Fruit fly (Drosophila melanogaster) whole organism, embryonic: ENCODE data around the gene CG15923.

Experiments
- Atf6 ChIP-seq: fragments of 200-800 bp; sonication (Bioruptor generic); IDR thresholded peaks from 2 replicates; pipeline ENCODE4 v1.3.6; 2022; ENCODE audit warnings: missing biosample characterization, missing genetic modification characterization
- CG12104 ChIP-seq: fragments of 200-800 bp; sonication (Bioruptor generic); optimal IDR thresholded peaks from 3 replicates; lab custom pipeline; 2016; ENCODE audit warnings: missing biosample characterization, missing genetic modification characterization
- CG12155 ChIP-seq: fragments of 200-800 bp; sonication (Bioruptor generic); optimal IDR thresholded peaks from 3 replicates; lab custom pipeline; 2016; ENCODE audit warnings: missing biosample characterization, missing genetic modification characterization
- CG16813 ChIP-seq: fragments of 200-800 bp; sonication (Bioruptor generic); IDR thresholded peaks from 3 replicates; pipeline ENCODE4 v1.3.6; 2022; ENCODE audit warnings: missing biosample characterization, missing genetic modification characterization; ENCODE audit not compliant: partially characterized antibody
- CG17385 ChIP-seq: fragments of 200-800 bp; sonication (Bioruptor generic); optimal IDR thresholded peaks from 3 replicates; lab custom pipeline; 2018; ENCODE audit warnings: missing biosample characterization, mild to moderate bottlenecking, missing genetic modification characterization
- CG18619 ChIP-seq: fragments of 200-800 bp; sonication (Bioruptor generic); optimal IDR thresholded peaks from 3 replicates; lab custom pipeline; 2017; ENCODE audit warnings: missing biosample characterization, mild to moderate bottlenecking, missing genetic modification characterization
- CG18764 ChIP-seq: fragments of 200-800 bp; sonication (Bioruptor generic); optimal IDR thresholded peaks from 3 replicates; lab custom pipeline; 2016; ENCODE audit warnings: missing biosample characterization, missing genetic modification characterization
- CG2120 ChIP-seq: fragments of 200-800 bp; sonication (Bioruptor generic); optimal IDR thresholded peaks from 3 replicates; lab custom pipeline; 2016; ENCODE audit warnings: missing biosample characterization, missing genetic modification characterization
- CG2712 ChIP-seq: fragments of 200-800 bp; optimal IDR thresholded peaks from 3 replicates; lab custom pipeline; 2019; ENCODE audit warnings: missing biosample characterization, mild to moderate bottlenecking, missing genetic modification characterization, moderate library complexity
- CG42726 ChIP-seq: fragments of 200-800 bp; sonication (Bioruptor generic); IDR thresholded peaks from 2 replicates; pipeline ENCODE4 v1.3.6; 2022; ENCODE audit warnings: missing biosample characterization, missing genetic modification characterization; ENCODE audit not compliant: partially characterized antibody
- CG6254 ChIP-seq: fragments of 200-800 bp; sonication (Bioruptor generic); optimal IDR thresholded peaks from 3 replicates; lab custom pipeline; 2017; ENCODE audit warnings: mild to moderate bottlenecking, missing biosample characterization, missing genetic modification reagents, missing genetic modification characterization
- CG7839 ChIP-seq: fragments of 200-800 bp; sonication (Bioruptor generic); optimal IDR thresholded peaks from 3 replicates; lab custom pipeline; 2018; ENCODE audit warnings: missing biosample characterization, mild to moderate bottlenecking, missing genetic modification characterization, moderate library complexity
- CG7987 ChIP-seq: fragments of 200-800 bp; sonication (Bioruptor generic); optimal IDR thresholded peaks from 2 replicates; lab custom pipeline; 2018; ENCODE audit warnings: missing biosample characterization, mild to moderate bottlenecking, missing genetic modification characterization, moderate library complexity
- CG8478 ChIP-seq: fragments of >200 bp; optimal IDR thresholded peaks from 2 replicates; lab custom pipeline; 2018
- CG8924 ChIP-seq: fragments of 200-800 bp; optimal IDR thresholded peaks from 3 replicates; lab custom pipeline; 2019; ENCODE audit warnings: missing biosample characterization, mild to moderate bottlenecking, missing genetic modification characterization, moderate library complexity
- CG9437 ChIP-seq: fragments of 200-800 bp; sonication (Bioruptor generic); optimal IDR thresholded peaks from 2 replicates; lab custom pipeline; 2018; ENCODE audit warnings: missing biosample characterization, mild to moderate bottlenecking, missing genetic modification characterization
- Ets65A ChIP-seq: fragments of 200-800 bp; sonication (Bioruptor generic); peaks from one replicate; lab custom pipeline; 2016; ENCODE audit warnings: missing biosample characterization, missing genetic modification characterization
- HLHmδ ChIP-seq: fragments of 200-800 bp; sonication (Bioruptor generic); optimal IDR thresholded peaks from 2 replicates; lab custom pipeline; 2018; ENCODE audit warnings: missing biosample characterization, mild to moderate bottlenecking, missing genetic modification characterization, moderate library complexity
- Lhr ChIP-seq: fragments of 200-800 bp; sonication (Bioruptor generic); optimal IDR thresholded peaks from 3 replicates; lab custom pipeline; 2017; ENCODE audit warnings: mild to moderate bottlenecking, missing biosample characterization, missing genetic modification reagents, missing genetic modification characterization
- NC2α ChIP-seq: fragments of 200-800 bp; sonication (Bioruptor generic); optimal IDR thresholded peaks from 2 replicates; lab custom pipeline; 2016; ENCODE audit warnings: missing biosample characterization, missing genetic modification characterization
- Taf1 ChIP-seq: fragments of 200-800 bp; sonication (Bioruptor generic); IDR thresholded peaks from 2 replicates; pipeline ENCODE4 v1.3.6; 2022; ENCODE audit warnings: missing biosample characterization, missing genetic modification characterization
- Trl ChIP-seq, 3 experiments: fragments of >200 bp in 2 of 3; fragments of 200-800 bp in 1 of 3; sonication (Bioruptor generic) in 1 of 3; optimal IDR thresholded peaks; 2 replicates in 1 of 3; 3 replicates in 2 of 3; lab custom pipeline; 2016 to 2017; ENCODE audit warnings: missing biosample characterization in 1 of 3, missing genetic modification characterization in 1 of 3
- Xbp1 ChIP-seq: fragments of 200-800 bp; sonication (Bioruptor generic); optimal IDR thresholded peaks from 3 replicates; lab custom pipeline; 2016; ENCODE audit warnings: missing biosample characterization, mild to moderate bottlenecking, missing genetic modification characterization
- ac ChIP-seq: fragments of 200-800 bp; sonication (Bioruptor generic); optimal IDR thresholded peaks from 3 replicates; lab custom pipeline; 2017; ENCODE audit warnings: missing biosample characterization, mild to moderate bottlenecking, missing genetic modification characterization
- ase ChIP-seq: fragments of 200-800 bp; sonication (Bioruptor generic); IDR thresholded peaks from 3 replicates; pipeline ENCODE4 v1.3.6; 2022; ENCODE audit warnings: missing biosample characterization, missing genetic modification characterization
- bsh ChIP-seq, 2 experiments: fragments of 200-800 bp; sonication (Bioruptor generic); optimal IDR thresholded peaks; 2 replicates each; lab custom pipeline; 2017 to 2018; ENCODE audit warnings: mild to moderate bottlenecking in 2 of 2, missing biosample characterization in 2 of 2, missing genetic modification characterization in 2 of 2, moderate library complexity in 1 of 2
- dm ChIP-seq: fragments of 200-800 bp; sonication (Bioruptor generic); optimal IDR thresholded peaks from 3 replicates; lab custom pipeline; 2016; ENCODE audit warnings: missing biosample characterization, missing genetic modification characterization
- gcm ChIP-seq: fragments of 200-800 bp; sonication (Bioruptor generic); optimal IDR thresholded peaks from 2 replicates; lab custom pipeline; 2019; ENCODE audit warnings: missing biosample characterization, mild to moderate bottlenecking, missing genetic modification characterization, moderate library complexity
- ken ChIP-seq: fragments of 200-800 bp; sonication (Bioruptor generic); IDR thresholded peaks from 3 replicates; pipeline ENCODE4 v1.3.6; 2022; ENCODE audit warnings: missing biosample characterization, missing genetic modification characterization
- knrl ChIP-seq: fragments of 200-800 bp; sonication (Bioruptor generic); IDR thresholded peaks from 3 replicates; pipeline ENCODE4 v1.3.6; 2022; ENCODE audit warnings: missing biosample characterization, missing genetic modification characterization; ENCODE audit not compliant: partially characterized antibody
- mam ChIP-seq: fragments of 200-800 bp; sonication (Bioruptor generic); optimal IDR thresholded peaks from 3 replicates; lab custom pipeline; 2016; ENCODE audit warnings: missing biosample characterization, missing genetic modification characterization
- nerfin-1 ChIP-seq: fragments of 200-800 bp; sonication (Bioruptor generic); optimal IDR thresholded peaks from 3 replicates; lab custom pipeline; 2019; ENCODE audit warnings: missing biosample characterization, mild to moderate bottlenecking, missing genetic modification characterization, moderate library complexity
- otp ChIP-seq: fragments of 200-800 bp; sonication (Bioruptor generic); IDR thresholded peaks from 3 replicates; pipeline ENCODE4, ENCODE4 v1.3.6; 2022; ENCODE audit warnings: missing biosample characterization, missing genetic modification characterization
- p53 ChIP-seq: fragments of 200-800 bp; sonication (Bioruptor generic); optimal IDR thresholded peaks from 2 replicates; lab custom pipeline; 2016; ENCODE audit warnings: missing biosample characterization, missing genetic modification characterization
- pan ChIP-seq, 4 experiments: fragments of >200 bp in 3 of 4; fragments of 200-800 bp in 1 of 4; sonication (Bioruptor generic) in 1 of 4; optimal IDR thresholded peaks in 3 of 4; IDR thresholded peaks in 1 of 4; 2 replicates each; pipeline versions ENCODE4 v1.3.6 to Lab custom; 2017 to 2022; ENCODE audit warnings: missing biosample characterization in 2 of 4, missing genetic modification characterization in 2 of 4, mixed read lengths in 1 of 4
- pfk ChIP-seq: fragments of 200-800 bp; sonication (Bioruptor generic); optimal IDR thresholded peaks from 2 replicates; lab custom pipeline; 2018; ENCODE audit warnings: missing biosample characterization, mild to moderate bottlenecking, missing genetic modification characterization, moderate library complexity
- scrt ChIP-seq: fragments of 200-800 bp; sonication (Bioruptor generic); optimal IDR thresholded peaks from 2 replicates; lab custom pipeline; 2018; ENCODE audit warnings: missing biosample characterization, mild to moderate bottlenecking, missing genetic modification characterization, moderate library complexity
- stwl ChIP-seq: fragments of 200-800 bp; sonication (Bioruptor generic); optimal IDR thresholded peaks from 3 replicates; lab custom pipeline; 2018; ENCODE audit warnings: missing biosample characterization, mild to moderate bottlenecking, missing genetic modification characterization, moderate library complexity
- trem ChIP-seq: fragments of 200-800 bp; optimal IDR thresholded peaks from 3 replicates; lab custom pipeline; 2019; ENCODE audit warnings: missing biosample characterization, mild to moderate bottlenecking, missing genetic modification characterization, moderate library complexity
- unpg ChIP-seq: fragments of 200-800 bp; sonication (Bioruptor generic); optimal IDR thresholded peaks from 3 replicates; lab custom pipeline; 2018; ENCODE audit warnings: missing biosample characterization, mild to moderate bottlenecking, missing genetic modification characterization, moderate library complexity
- usp ChIP-seq: fragments of >200 bp; optimal IDR thresholded peaks from 2 replicates; lab custom pipeline; 2017; ENCODE audit warnings: missing biosample characterization, missing genetic modification characterization
- wdn ChIP-seq: fragments of 200-800 bp; sonication (Bioruptor generic); IDR thresholded peaks from 2 replicates; pipeline ENCODE4 v1.3.6; 2022; ENCODE audit warnings: missing biosample characterization, missing genetic modification characterization

Gene CG15923

DNA sequence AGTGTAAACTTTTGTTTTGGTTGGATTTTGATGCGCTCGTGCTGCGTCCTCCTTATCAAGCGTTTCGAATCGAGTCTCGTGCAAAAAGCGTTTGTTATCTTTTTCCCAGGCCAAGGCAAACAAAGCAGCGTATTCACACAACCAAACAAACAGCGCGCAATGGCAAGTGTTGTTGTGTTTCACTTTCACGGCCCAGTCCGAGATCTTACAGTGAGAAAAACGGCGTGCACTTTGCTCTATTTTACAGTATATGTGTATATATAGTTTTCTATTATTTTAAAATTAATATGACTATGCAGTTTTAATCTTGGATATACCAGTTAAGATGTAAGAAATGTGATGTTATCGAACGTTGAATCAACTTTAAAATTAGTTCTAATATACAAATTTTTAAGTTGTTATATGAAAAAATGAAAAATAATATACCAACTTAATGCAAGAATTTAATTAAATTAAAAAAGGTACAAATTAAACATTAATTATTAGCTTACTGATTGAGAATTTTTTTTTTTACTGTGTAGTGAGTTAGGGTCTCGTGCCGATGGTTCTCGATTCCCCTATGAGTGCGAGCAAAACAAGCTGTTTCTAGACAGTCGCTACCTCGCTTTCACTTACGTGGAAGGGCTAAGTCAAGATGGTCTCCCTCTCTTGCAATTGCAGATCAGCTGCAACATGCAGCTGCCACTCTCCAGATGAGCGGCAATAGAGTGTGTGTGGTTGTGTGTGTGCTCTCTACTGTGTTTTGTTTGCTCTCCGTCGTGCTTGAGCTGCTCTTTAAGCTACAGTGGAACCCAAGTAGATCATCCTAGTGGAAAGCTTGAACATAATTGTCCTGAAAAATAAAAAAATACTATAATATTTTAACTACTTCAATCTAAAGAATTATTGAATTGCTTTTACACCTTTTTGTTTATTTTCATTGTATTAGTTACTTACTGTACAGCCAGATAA, 22.2 kb downstream of the CG15923 start (continued):
- TF ChIP-seq CG17385 (GFP tag; lab: Kevin White, UChicago) = peak; percentile 82
- peak; percentile 82 for TF ChIP-seq CG12104 (GFP tag; lab: Kevin White, UChicago)
- no peak for TF ChIP-seq NC2α
- TF ChIP-seq CG8924 (tag; lab: Kevin White, UChicago) = peak; percentile 94

DNA sequence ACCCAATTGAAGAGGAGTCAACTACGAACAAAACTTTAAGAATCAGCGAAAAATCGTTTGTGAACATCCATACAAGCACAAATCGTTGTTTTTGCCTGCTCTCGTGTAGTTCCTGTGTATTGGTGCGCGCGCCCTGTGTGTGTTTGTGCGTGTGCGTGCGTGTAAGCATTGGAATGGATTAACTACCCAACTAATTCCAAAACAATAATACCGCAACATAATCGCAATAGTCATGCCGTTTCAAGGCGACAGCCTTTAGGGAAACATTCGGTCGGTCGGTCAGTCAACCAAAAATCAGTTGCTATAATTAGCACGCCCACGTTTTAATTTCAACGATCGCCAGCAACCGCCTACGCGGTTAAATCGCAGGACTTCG, 23.2 kb downstream of the CG15923 start:
- TF ChIP-seq CG6254 (GFP tag; lab: Kevin White, UChicago) = no peak
- no peak for TF ChIP-seq usp (GFP tag; lab: Kevin White, UChicago)
- 0 out of 3 replicates have a peak, but pooled peaks have one; percentile 25 for TF ChIP-seq CG16813 (GFP tag; lab: Robert Waterston, UW)
- TF ChIP-seq CG18619 (GFP tag; lab: Kevin White, UChicago) = no peak
- 0 out of 2 replicates have a peak, but pooled peaks have one; percentile 4 for TF ChIP-seq CG42726 (GFP tag; lab: Robert Waterston, UW)
- TF ChIP-seq Lhr = no peak
- TF ChIP-seq Atf6 = 0 out of 2 replicates have a peak, but pooled peaks have one; percentile 3
- TF ChIP-seq CG2712 (tag; lab: Kevin White, UChicago) = no peak
- TF ChIP-seq pfk (GFP tag; lab: Kevin White, UChicago) = no peak
- TF ChIP-seq ken (GFP tag; lab: Robert Waterston, UW) = no peak
- 0 out of 2 replicates have a peak, but pooled peaks have one; percentile 15 for TF ChIP-seq Taf1
- peak; percentile 5 for TF ChIP-seq p53 (GFP tag; lab: Kevin White, UChicago)
- TF ChIP-seq trem (tag; lab: Kevin White, UChicago) = no peak
- peak in 1 of 2 experiments; percentile 13 for TF ChIP-seq Trl (optimal IDR thresholded peaks at IDR 0.05; lab: Kevin White, UChicago)
- TF ChIP-seq Trl (GFP tag; optimal IDR thresholded peaks at IDR 0.05; lab: Kevin White, UChicago) = no peak
- TF ChIP-seq nerfin-1 = peak; percentile 84

DNA sequence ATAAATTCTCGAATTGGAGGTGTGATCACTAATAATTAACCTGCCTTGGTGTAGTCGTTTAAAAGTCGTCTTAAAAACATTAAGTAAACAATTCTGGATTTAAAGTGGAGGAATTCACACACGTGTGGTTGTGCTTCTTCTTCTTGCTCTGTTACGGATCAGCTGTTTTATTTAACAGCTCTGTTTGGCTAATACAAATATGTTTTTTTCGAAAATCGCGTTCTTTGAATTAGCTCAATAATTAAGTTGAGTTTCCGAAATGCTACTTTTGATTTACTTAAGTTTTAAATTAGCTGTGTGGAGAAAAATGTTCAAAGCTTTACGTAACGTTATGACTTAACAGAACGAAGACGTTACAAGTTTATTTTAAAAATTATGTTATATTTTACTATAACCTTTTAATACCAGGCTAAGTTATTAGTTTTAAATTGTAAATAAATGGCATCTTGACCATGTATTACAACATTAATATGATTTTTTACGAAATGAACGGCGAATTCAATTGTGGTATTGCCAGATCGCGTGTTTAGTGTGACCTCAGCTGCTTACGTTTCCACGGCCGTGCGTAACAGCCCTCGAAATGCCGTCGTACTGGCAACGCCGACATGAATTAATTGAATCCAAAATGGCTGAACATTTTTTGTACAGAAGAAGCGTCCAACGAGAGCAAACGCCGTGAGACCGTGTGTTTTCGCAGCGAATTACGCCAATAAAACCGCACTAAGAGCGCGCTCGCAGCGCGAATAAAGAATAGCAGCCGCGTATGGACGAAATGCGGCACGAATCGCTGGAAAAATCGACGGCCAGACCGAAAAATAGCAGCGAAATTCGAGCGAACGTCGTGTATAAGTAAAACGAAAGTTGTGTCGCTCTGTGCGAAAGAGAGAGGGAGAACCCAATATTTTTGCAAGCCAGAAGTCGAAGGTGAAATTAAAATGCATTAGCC, 23.9 kb downstream of the CG15923 start, which contains the start of the genes Pus1 and bon:
Gene Pus1 (minus strand): TSS at position 155 of the 946 bp plus-strand sequence.
Gene bon (plus strand): TSS at position 623 of the 946 bp plus-strand sequence.
- TF ChIP-seq scrt (no peak), knrl (no peak), CG7987 (GFP tag; lab: Kevin White, UChicago) (peak; percentile 32), stwl (tag; lab: Kevin White, UChicago) (peak; percentile 79), unpg (GFP tag; lab: Kevin White, UChicago) (no peak), bsh (GFP tag; optimal IDR thresholded peaks at IDR 0.05; lab: Kevin White, UChicago) (peak; percentile 2 to 7), ase (GFP tag; lab: Robert Waterston, UW) (no peak), dm (GFP tag; lab: Kevin White, UChicago) (peak; percentile 53), CG8478 (lab: Kevin White, UChicago) (peak; percentile 65), CG18764 (peak; percentile 97), CG9437 (peak; percentile 100), wdn (no peak), Xbp1 (GFP tag; lab: Kevin White, UChicago) (peak; percentile 39), ac (no peak), CG2120 (GFP tag; lab: Kevin White, UChicago) (peak; percentile 50), CG12155 (peak; percentile 52), HLHmδ (peak; percentile 37), CG7839 (peak; percentile 1), otp (peak; percentile 1; the same call in 1 of the 3 replicates), gcm (GFP tag; lab: Kevin White, UChicago) (peak; percentile 30), Trl (optimal IDR thresholded peaks at IDR 0.05; lab: Kevin White, UChicago) (peak in 1 of 2 experiments; percentile 34), Trl (GFP tag; optimal IDR thresholded peaks at IDR 0.05; lab: Kevin White, UChicago) (no peak), Ets65A (GFP tag; lab: Kevin White, UChicago) (peak; percentile 51), mam (peak; percentile 41), pan (optimal IDR thresholded peaks at IDR 0.05; lab: Kevin White, UChicago) (no peak), pan (GFP tag; optimal IDR thresholded peaks at IDR 0.05 in 1 of 2, IDR thresholded peaks at IDR 0.05 in 1 of 2) (peak in 1 of 2 experiments; percentile 5)
